Worm (Caenorhabditis elegans): ENCODE results near the gene F46C8.1.

ce11 chrX:7593931-7594544 is 45.8 kb downstream of the F46C8.1 start:
- TF ChIP-seq snpc-4 (tag; optimal IDR thresholded peaks at IDR 0.05) (no peak), nhr-23 (tag; optimal IDR thresholded peaks at IDR 0.05) (no peak), elt-3 (tag; optimal IDR thresholded peaks at IDR 0.05) (no peak), nhr-6 (tag; optimal IDR thresholded peaks at IDR 0.05) (no peak), lin-39 (tag; optimal IDR thresholded peaks at IDR 0.05) (no peak), mdl-1 (tag; optimal IDR thresholded peaks at IDR 0.05) (no peak), lin-13 (GFP tag; optimal IDR thresholded peaks at IDR 0.05) (no peak), blmp-1 (tag; optimal IDR thresholded peaks at IDR 0.05; ENCODE audit: insufficient read depth) (no peak), skn-1 (tag; optimal IDR thresholded peaks at IDR 0.05) (no peak), nhr-129 (tag; optimal IDR thresholded peaks at IDR 0.05) (no peak), nhr-10 (tag; optimal IDR thresholded peaks at IDR 0.05) (no peak), lsy-2 (tag; optimal IDR thresholded peaks at IDR 0.05) (no peak)

Measured in whole organism, L2 larva.